Fruit fly (Drosophila melanogaster) whole organism, embryonic: Measurements from ENCODE around the gene Cyp4d1.

ENCODE experiments used
- Adf1 ChIP-seq: fragments of 200-800 bp; sonication (Bioruptor generic); IDR thresholded peaks from 2 replicates; pipeline ENCODE4 v1.3.6; 2022; ENCODE audit warnings: missing biosample characterization, missing genetic modification characterization
- Blimp-1 ChIP-seq: fragments of 200-800 bp; sonication (Bioruptor generic); optimal IDR thresholded peaks from 3 replicates; lab custom pipeline; 2018; ENCODE audit warnings: missing biosample characterization, missing genetic modification characterization, mild to moderate bottlenecking, moderate library complexity, missing genetic modification reagents
- CG10366 ChIP-seq: fragments of 200-800 bp; sonication (Bioruptor generic); IDR thresholded peaks from 2 replicates; pipeline ENCODE4 v1.3.6; 2022; ENCODE audit warnings: missing biosample characterization, missing genetic modification characterization
- CG10431 ChIP-seq: fragments of 200-800 bp; sonication (Bioruptor generic); optimal IDR thresholded peaks from 3 replicates; lab custom pipeline; 2018; ENCODE audit warnings: missing biosample characterization, mild to moderate bottlenecking, missing genetic modification characterization
- CG10979 ChIP-seq: fragments of 200-800 bp; sonication (Bioruptor generic); optimal IDR thresholded peaks from 2 replicates; lab custom pipeline; 2018; ENCODE audit warnings: missing biosample characterization, mild to moderate bottlenecking, missing genetic modification characterization, moderate library complexity
- CG14667 ChIP-seq: fragments of 200-800 bp; sonication (Bioruptor generic); IDR thresholded peaks from 2 replicates; pipeline ENCODE4 v1.3.6; 2022; ENCODE audit warnings: missing biosample characterization, missing genetic modification characterization
- CG15514 ChIP-seq: fragments of 200-800 bp; sonication (Bioruptor generic); optimal IDR thresholded peaks from 3 replicates; lab custom pipeline; 2017; ENCODE audit warnings: missing biosample characterization, missing genetic modification characterization, mild to moderate bottlenecking, moderate library complexity, missing genetic modification reagents
- CG15601 ChIP-seq: fragments of 200-800 bp; sonication (Bioruptor generic); optimal IDR thresholded peaks from 3 replicates; lab custom pipeline; 2019; ENCODE audit warnings: missing biosample characterization, mild to moderate bottlenecking, missing genetic modification characterization, moderate library complexity
- CG16813 ChIP-seq: fragments of 200-800 bp; sonication (Bioruptor generic); IDR thresholded peaks from 3 replicates; pipeline ENCODE4 v1.3.6; 2022; ENCODE audit warnings: missing biosample characterization, missing genetic modification characterization; ENCODE audit not compliant: partially characterized antibody
- CG17829 ChIP-seq: fragments of 200-800 bp; optimal IDR thresholded peaks from 2 replicates; lab custom pipeline; 2019; ENCODE audit warnings: missing biosample characterization, mild to moderate bottlenecking, missing genetic modification characterization, moderate library complexity
- CG1792 ChIP-seq: fragments of 200-800 bp; sonication (Bioruptor generic); optimal IDR thresholded peaks from 2 replicates; lab custom pipeline; 2016; ENCODE audit warnings: missing biosample characterization, missing genetic modification characterization
- CG18599 ChIP-seq: fragments of 200-800 bp; sonication (Bioruptor generic); optimal IDR thresholded peaks from 3 replicates; lab custom pipeline; 2017; ENCODE audit warnings: missing biosample characterization, missing genetic modification characterization, mild to moderate bottlenecking, moderate library complexity, missing genetic modification reagents
- CG3065 ChIP-seq: fragments of 200-800 bp; sonication (Bioruptor generic); optimal IDR thresholded peaks from 2 replicates; lab custom pipeline; 2016; ENCODE audit warnings: missing biosample characterization, missing genetic modification characterization
- CG32767 ChIP-seq: fragments of 200-800 bp; sonication (Bioruptor generic); IDR thresholded peaks from 2 replicates; pipeline ENCODE4 v1.3.6; 2022; ENCODE audit warnings: missing biosample characterization, missing genetic modification characterization
- CG34376 ChIP-seq: fragments of 200-800 bp; sonication (Bioruptor generic); optimal IDR thresholded peaks from 2 replicates; lab custom pipeline; 2018; ENCODE audit warnings: missing biosample characterization, mild to moderate bottlenecking, missing genetic modification characterization
- CG4617 ChIP-seq: fragments of 200-800 bp; sonication (Bioruptor generic); optimal IDR thresholded peaks from 3 replicates; lab custom pipeline; 2016; ENCODE audit warnings: missing biosample characterization, missing genetic modification characterization, borderline replicate concordance
- CG5953 ChIP-seq: fragments of 200-800 bp; sonication (Bioruptor generic); IDR thresholded peaks from 2 replicates; pipeline ENCODE4 v1.3.6; 2022; ENCODE audit warnings: missing biosample characterization, missing genetic modification characterization
- CG7839 ChIP-seq: fragments of 200-800 bp; sonication (Bioruptor generic); optimal IDR thresholded peaks from 3 replicates; lab custom pipeline; 2018; ENCODE audit warnings: missing biosample characterization, mild to moderate bottlenecking, missing genetic modification characterization, moderate library complexity
- CG8388 ChIP-seq: fragments of 200-800 bp; sonication (Bioruptor generic); optimal IDR thresholded peaks from 2 replicates; lab custom pipeline; 2019; ENCODE audit warnings: missing biosample characterization, mild to moderate bottlenecking, missing genetic modification characterization, moderate library complexity
- CG8765 ChIP-seq: fragments of 200-800 bp; sonication (Bioruptor generic); IDR thresholded peaks from 2 replicates; pipeline ENCODE4 v1.3.6; 2022; ENCODE audit warnings: missing biosample characterization, missing genetic modification characterization
- CG8924 ChIP-seq: fragments of 200-800 bp; optimal IDR thresholded peaks from 3 replicates; lab custom pipeline; 2019; ENCODE audit warnings: missing biosample characterization, mild to moderate bottlenecking, missing genetic modification characterization, moderate library complexity
- CG9817 ChIP-seq: fragments of 200-800 bp; sonication (Bioruptor generic); optimal IDR thresholded peaks from 2 replicates; lab custom pipeline; 2018; ENCODE audit warnings: missing biosample characterization, mild to moderate bottlenecking, missing genetic modification characterization, moderate library complexity
- CoRest ChIP-seq: fragments of 200-800 bp; sonication (Bioruptor generic); optimal IDR thresholded peaks from 3 replicates; lab custom pipeline; 2018; ENCODE audit warnings: missing biosample characterization, mild to moderate bottlenecking, missing genetic modification characterization, moderate library complexity
- Dbx ChIP-seq: fragments of 200-800 bp; sonication (Bioruptor generic); IDR thresholded peaks from 3 replicates; pipeline ENCODE4 v1.3.6; 2022; ENCODE audit warnings: missing biosample characterization, missing genetic modification characterization
- Dll ChIP-seq: fragments of 200-800 bp; sonication (Bioruptor generic); IDR thresholded peaks from 4 replicates; pipeline ENCODE4 v1.3.6; 2022; ENCODE audit warnings: missing biosample characterization, missing genetic modification characterization; ENCODE audit not compliant: partially characterized antibody
- Fer3 ChIP-seq: fragments of 200-800 bp; sonication (Bioruptor generic); optimal IDR thresholded peaks from 2 replicates; lab custom pipeline; 2018; ENCODE audit warnings: missing biosample characterization, mild to moderate bottlenecking, missing genetic modification characterization, moderate library complexity
- H15 ChIP-seq: fragments of 200-800 bp; sonication (Bioruptor generic); IDR thresholded peaks from 3 replicates; pipeline ENCODE4 v1.3.6; 2022; ENCODE audit warnings: missing biosample characterization, missing genetic modification characterization
- HLH54F ChIP-seq: fragments of 200-800 bp; sonication (Bioruptor generic); optimal IDR thresholded peaks from 3 replicates; lab custom pipeline; 2016; ENCODE audit warnings: missing biosample characterization, missing genetic modification characterization
- Hr78 ChIP-seq, 2 experiments: fragments of 200-800 bp in 1 of 2; fragments of >200 bp in 1 of 2; sonication (Bioruptor generic) in 1 of 2; optimal IDR thresholded peaks; 2 replicates each; lab custom pipeline; 2017 to 2019; ENCODE audit warnings: missing biosample characterization in 2 of 2, missing genetic modification characterization in 2 of 2, mild to moderate bottlenecking in 1 of 2, moderate library complexity in 1 of 2
- Nf-YB ChIP-seq: fragments of 200-800 bp; sonication (Bioruptor generic); optimal IDR thresholded peaks from 3 replicates; lab custom pipeline; 2019; ENCODE audit warnings: missing biosample characterization, mild to moderate bottlenecking, missing genetic modification characterization, moderate library complexity
- Optix ChIP-seq: fragments of 200-800 bp; sonication (Bioruptor generic); IDR thresholded peaks from 3 replicates; pipeline ENCODE4 v1.3.6; 2022; ENCODE audit warnings: missing biosample characterization, missing genetic modification characterization
- PHDP ChIP-seq: fragments of 200-800 bp; sonication (Bioruptor generic); optimal IDR thresholded peaks from 3 replicates; lab custom pipeline; 2018; ENCODE audit warnings: missing biosample characterization, mild to moderate bottlenecking, missing genetic modification characterization, moderate library complexity
- amos ChIP-seq: fragments of 200-800 bp; sonication (Bioruptor generic); IDR thresholded peaks from 2 replicates; pipeline ENCODE4 v1.3.6; 2022; ENCODE audit warnings: missing biosample characterization, missing genetic modification characterization; ENCODE audit not compliant: partially characterized antibody
- az2 ChIP-seq: fragments of 200-800 bp; sonication (Bioruptor generic); optimal IDR thresholded peaks from 3 replicates; lab custom pipeline; 2016; ENCODE audit warnings: missing biosample characterization, missing genetic modification characterization
- btn ChIP-seq: fragments of 200-800 bp; sonication (Bioruptor generic); optimal IDR thresholded peaks from 2 replicates; lab custom pipeline; 2016; ENCODE audit warnings: missing biosample characterization, missing genetic modification characterization
- crp ChIP-seq, 2 experiments: fragments of 200-800 bp; sonication (Bioruptor generic); optimal IDR thresholded peaks; 2 replicates in 1 of 2; 3 replicates in 1 of 2; lab custom pipeline; 2017; ENCODE audit warnings: missing biosample characterization in 2 of 2, missing genetic modification characterization in 2 of 2, mild to moderate bottlenecking in 1 of 2, moderate library complexity in 1 of 2
- her ChIP-seq: fragments of 200-800 bp; sonication (Bioruptor generic); optimal IDR thresholded peaks from 2 replicates; lab custom pipeline; 2016; ENCODE audit warnings: missing biosample characterization, missing genetic modification characterization
- jing ChIP-seq: fragments of 200-800 bp; sonication (Bioruptor generic); optimal IDR thresholded peaks from 2 replicates; lab custom pipeline; 2018; ENCODE audit warnings: missing biosample characterization, mild to moderate bottlenecking, missing genetic modification characterization
- lilli ChIP-seq: fragments of 200-800 bp; sonication (Bioruptor generic); optimal IDR thresholded peaks from 3 replicates; lab custom pipeline; 2016; ENCODE audit warnings: missing biosample characterization, missing genetic modification characterization
- nerfin-2 ChIP-seq: fragments of 200-800 bp; sonication (Bioruptor generic); IDR thresholded peaks from 2 replicates; pipeline ENCODE4 v1.3.6; 2022; ENCODE audit warnings: missing biosample characterization, missing genetic modification characterization; ENCODE audit not compliant: partially characterized antibody
- onecut ChIP-seq: fragments of 200-800 bp; sonication (Bioruptor generic); IDR thresholded peaks from 2 replicates; pipeline ENCODE4 v1.3.6; 2022; ENCODE audit warnings: missing biosample characterization, missing genetic modification characterization
- pho ChIP-seq: fragments of 200-800 bp; sonication (Bioruptor generic); optimal IDR thresholded peaks from 2 replicates; lab custom pipeline; 2016; ENCODE audit warnings: missing biosample characterization, missing genetic modification characterization
- pzg ChIP-seq: fragments of 200-800 bp; sonication (Bioruptor generic); optimal IDR thresholded peaks from 3 replicates; lab custom pipeline; 2018; ENCODE audit warnings: missing biosample characterization, mild to moderate bottlenecking, missing genetic modification characterization, moderate library complexity
- row ChIP-seq: fragments of 200-800 bp; sonication (Bioruptor generic); IDR thresholded peaks from 3 replicates; pipeline ENCODE4 v1.3.6; 2022; ENCODE audit warnings: missing biosample characterization, missing genetic modification characterization
- sisA ChIP-seq: fragments of 200-800 bp; sonication (Bioruptor generic); IDR thresholded peaks from 2 replicates; pipeline ENCODE4 v1.3.6; 2022; ENCODE audit warnings: missing biosample characterization, missing genetic modification characterization
- slp2 ChIP-seq: fragments of 200-800 bp; sonication (Bioruptor generic); optimal IDR thresholded peaks from 2 replicates; lab custom pipeline; 2016; ENCODE audit warnings: missing biosample characterization, missing genetic modification characterization
- unpg ChIP-seq: fragments of 200-800 bp; sonication (Bioruptor generic); optimal IDR thresholded peaks from 3 replicates; lab custom pipeline; 2018; ENCODE audit warnings: missing biosample characterization, mild to moderate bottlenecking, missing genetic modification characterization, moderate library complexity
- vnd ChIP-seq: fragments of 200-800 bp; sonication (Bioruptor generic); IDR thresholded peaks from 3 replicates; pipeline ENCODE4 v1.3.6; 2022; ENCODE audit warnings: missing biosample characterization, missing genetic modification characterization; ENCODE audit not compliant: partially characterized antibody
- wdn ChIP-seq: fragments of 200-800 bp; sonication (Bioruptor generic); IDR thresholded peaks from 2 replicates; pipeline ENCODE4 v1.3.6; 2022; ENCODE audit warnings: missing biosample characterization, missing genetic modification characterization

Cyp4d1 gene

dm6 chrX:2149478-2149877 is 12.5 kb downstream of the Cyp4d1 start, which contains the start of gene bcn92 (continued):
- TF ChIP-seq amos (GFP tag; lab: Robert Waterston, UW) (peak; percentile 97), CG9817 (peak; percentile 5), CG3065 (GFP tag; lab: Kevin White, UChicago) (no peak), CG14667 (GFP tag; lab: Robert Waterston, UW) (0 out of 2 replicates have a peak, but pooled peaks have one; percentile 5), CG8388 (GFP tag; lab: Kevin White, UChicago) (peak; percentile 15), CG7839 (tag; lab: Kevin White, UChicago) (peak; percentile 30), CG32767 (GFP tag; lab: Robert Waterston, UW) (no peak), sisA (peak; percentile 42; the same call in 1 of the 2 replicates), CG10366 (GFP tag; lab: Robert Waterston, UW) (0 out of 2 replicates have a peak, but pooled peaks have one; percentile 21), nerfin-2 (GFP tag; lab: Robert Waterston, UW) (peak; percentile 73), CG10979 (peak; percentile 7), CG8924 (tag; lab: Kevin White, UChicago) (peak; percentile 12), HLH54F (GFP tag; lab: Kevin White, UChicago) (peak; percentile 41), CoRest (tag; lab: Kevin White, UChicago) (peak; percentile 22), CG1792 (GFP tag; lab: Kevin White, UChicago) (peak; percentile 43), pho (GFP tag; lab: Kevin White, UChicago) (peak; percentile 35), CG8765 (GFP tag; lab: Robert Waterston, UW) (no peak), Dbx (peak; percentile 70), CG18599 (GFP tag; lab: Kevin White, UChicago) (peak; percentile 18), unpg (GFP tag; lab: Kevin White, UChicago) (peak; percentile 8), Fer3 (tag; lab: Kevin White, UChicago) (peak; percentile 22), btn (GFP tag; lab: Kevin White, UChicago) (no peak), az2 (GFP tag; lab: Kevin White, UChicago) (peak; percentile 32), CG5953 (no peak), Optix (GFP tag; lab: Robert Waterston, UW) (0 out of 3 replicates have a peak, but pooled peaks have one; percentile 12), PHDP (tag; lab: Kevin White, UChicago) (peak; percentile 34), row (peak; percentile 93), CG10431 (GFP tag; lab: Kevin White, UChicago) (peak; percentile 83), Hr78 (GFP tag; optimal IDR thresholded peaks at IDR 0.05; lab: Kevin White, UChicago) (peak in 1 of 2 experiments; percentile 12), CG16813 (GFP tag; lab: Robert Waterston, UW) (peak; percentile 94), pzg (GFP tag; lab: Kevin White, UChicago) (peak; percentile 69), jing (GFP tag; lab: Kevin White, UChicago) (no peak), vnd (GFP tag; lab: Robert Waterston, UW) (peak; percentile 93), CG15601 (tag; lab: Kevin White, UChicago) (peak; percentile 20), CG34376 (peak; percentile 33), CG4617 (GFP tag; lab: Kevin White, UChicago) (peak; percentile 24), CG17829 (tag; lab: Kevin White, UChicago) (peak; percentile 61), her (GFP tag; lab: Kevin White, UChicago) (peak; percentile 30), lilli (peak; percentile 57), Blimp-1 (GFP tag; lab: Kevin White, UChicago) (peak; percentile 20), Nf-YB (peak; percentile 8), H15 (GFP tag; lab: Robert Waterston, UW) (peak; percentile 42; the same call in 1 of the 3 replicates), crp (GFP tag; optimal IDR thresholded peaks at IDR 0.05; lab: Kevin White, UChicago) (peak; percentile 78 to 96), Adf1 (0 out of 2 replicates have a peak, but pooled peaks have one; percentile 13), onecut (no peak), CG15514 (GFP tag; lab: Kevin White, UChicago) (peak; percentile 61), slp2 (GFP tag; lab: Kevin White, UChicago) (peak; percentile 16), wdn (no peak), Dll (peak; percentile 94)
